Worm (Caenorhabditis elegans) whole organism, midembryonic: ENCODE data around the gene gipc-2.

Source experiments
- T22C8.4 ChIP-seq: fragments of 200-800 bp; sonication (Bioruptor generic); IDR thresholded peaks from 2 replicates; pipeline ENCODE4 v1.3.6; 2022; ENCODE audit warnings: missing genetic modification characterization, missing compliant biosample characterization
- cog-1 ChIP-seq: sonication (generic microtip); optimal IDR thresholded peaks from 2 replicates; lab custom pipeline; 2016; ENCODE audit warnings: missing genetic modification characterization, missing compliant biosample characterization
- flt-1 ChIP-seq: fragments of 200-800 bp; sonication (Bioruptor generic); IDR thresholded peaks from 2 replicates; pipeline ENCODE4 v1.3.6; 2022; ENCODE audit warnings: missing genetic modification characterization, missing compliant biosample characterization
- klf-2 ChIP-seq: fragments of 200-800 bp; sonication (Bioruptor generic); conservative IDR thresholded peaks from 2 replicates; pipeline ENCODE4 v1.3.6; 2022; ENCODE audit warnings: missing genetic modification reagents, missing genetic modification characterization, missing compliant biosample characterization
- med-1 ChIP-seq: sonication (generic microtip); optimal IDR thresholded peaks from 2 replicates; lab custom pipeline; 2017; ENCODE audit warnings: missing genetic modification characterization, mild to moderate bottlenecking, missing compliant biosample characterization, antibody characterized with exemption, missing genetic modification reagents; ENCODE audit not compliant: insufficient read depth
- ref-1 ChIP-seq: fragments of 200-800 bp; sonication (Bioruptor generic); conservative IDR thresholded peaks from 2 replicates; pipeline ENCODE4 v1.3.6; 2022; ENCODE audit warnings: missing genetic modification reagents, missing genetic modification characterization, missing compliant biosample characterization
- tab-1 ChIP-seq: fragments of 200-800 bp; sonication (Bioruptor generic); IDR thresholded peaks from 2 replicates; pipeline ENCODE4 v1.3.6; 2022; ENCODE audit warnings: missing genetic modification characterization, missing compliant biosample characterization
- ztf-23 ChIP-seq: fragments of 200-800 bp; sonication (Bioruptor generic); IDR thresholded peaks from 2 replicates; pipeline ENCODE4 v1.3.6; 2022; ENCODE audit warnings: missing genetic modification reagents, missing genetic modification characterization, missing compliant biosample characterization
- ztf-29 ChIP-seq: fragments of 200-800 bp; sonication (Bioruptor generic); IDR thresholded peaks from 2 replicates; pipeline ENCODE4 v1.3.6; 2022; ENCODE audit warnings: missing genetic modification reagents, missing genetic modification characterization, missing compliant biosample characterization

The gipc-2 gene

ce11 chrIV:10062728-10063127 is 35.3 kb upstream of the gipc-2 start, which contains the start of gene ipla-7:
Gene ipla-7 (minus strand): TSS chrIV:10062849.
- TF ChIP-seq flt-1 (GFP tag; lab: Robert Waterston, UW) (no peak), med-1 (GFP tag; lab: Kevin White, UChicago) (no peak), ztf-23 (GFP tag; lab: Robert Waterston, UW) (no peak), ztf-29 (no peak), cog-1 (tag; lab: Kevin White, UChicago) (no peak), ref-1 (GFP tag; lab: Robert Waterston, UW) (no peak), T22C8.4 (GFP tag; lab: Robert Waterston, UW) (no peak), tab-1 (GFP tag; lab: Robert Waterston, UW) (no peak), klf-2 (GFP tag; lab: Robert Waterston, UW) (no peak)

DNA sequence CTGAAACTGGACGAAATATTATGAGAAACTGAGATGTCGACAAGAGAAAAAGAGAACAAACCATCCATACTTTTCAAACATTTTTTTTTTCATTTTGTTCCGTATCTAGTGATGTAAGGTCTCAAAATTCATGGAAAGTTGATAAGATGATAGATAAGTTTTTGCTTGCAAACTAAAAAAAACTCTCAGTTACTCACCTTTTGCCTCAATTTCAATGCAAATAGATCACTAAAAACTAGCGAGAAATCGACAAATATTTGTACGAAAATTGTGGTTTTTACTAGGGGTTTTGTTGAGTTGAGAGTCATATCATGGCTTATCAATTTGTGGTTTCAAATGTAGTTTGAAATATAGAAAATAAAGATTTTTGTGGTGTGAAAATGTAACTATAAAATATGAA is 33.3 kb upstream of the gipc-2 start:
- TF ChIP-seq tab-1 (GFP tag; lab: Robert Waterston, UW) (no peak), med-1 (GFP tag; lab: Kevin White, UChicago) (no peak), cog-1 (tag; lab: Kevin White, UChicago) (no peak), flt-1 (GFP tag; lab: Robert Waterston, UW) (no peak), ztf-29 (no peak), klf-2 (GFP tag; lab: Robert Waterston, UW) (no peak), ref-1 (GFP tag; lab: Robert Waterston, UW) (no peak)

ce11 chrIV:10059175-10059574 is 31.7 kb upstream of the gipc-2 start:
- no peak for TF ChIP-seq cog-1 (tag; lab: Kevin White, UChicago)
- TF ChIP-seq med-1 (GFP tag; lab: Kevin White, UChicago) = no peak
- TF ChIP-seq ztf-29 = no peak
- no peak for TF ChIP-seq ztf-23 (GFP tag; lab: Robert Waterston, UW)
- TF ChIP-seq ref-1 (GFP tag; lab: Robert Waterston, UW) = no peak
- TF ChIP-seq flt-1 (GFP tag; lab: Robert Waterston, UW) = no peak
- TF ChIP-seq klf-2 (GFP tag; lab: Robert Waterston, UW) = no peak
- TF ChIP-seq T22C8.4 (GFP tag; lab: Robert Waterston, UW) = no peak

DNA sequence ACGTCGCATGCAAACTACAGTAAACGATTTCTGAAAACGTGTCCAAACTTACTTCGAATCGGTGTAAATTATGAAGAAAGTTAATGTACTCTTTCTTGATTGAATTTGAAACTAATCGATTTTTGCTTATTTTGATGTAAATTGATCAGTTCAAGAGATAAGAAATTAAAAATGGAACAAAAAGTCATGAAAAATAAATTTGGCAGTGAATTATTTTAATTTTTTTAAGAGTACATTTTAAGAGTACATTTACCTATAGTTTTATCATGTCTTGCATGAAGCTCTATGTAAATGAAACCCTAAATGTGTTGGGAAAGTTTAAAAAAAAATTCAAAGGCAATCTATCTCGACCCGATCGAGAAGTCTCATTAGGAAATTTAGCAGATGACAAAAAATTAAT is 28.7 kb upstream of the gipc-2 start, which contains the start of gene T04B2.7:
TSS of gene T04B2.7 (minus strand) at position 101 of the 400 bp plus-strand sequence.
- TF ChIP-seq klf-2 (GFP tag; lab: Robert Waterston, UW) (no peak), cog-1 (tag; lab: Kevin White, UChicago) (no peak), ref-1 (GFP tag; lab: Robert Waterston, UW) (no peak), ztf-29 (no peak), T22C8.4 (GFP tag; lab: Robert Waterston, UW) (no peak), tab-1 (GFP tag; lab: Robert Waterston, UW) (no peak), flt-1 (GFP tag; lab: Robert Waterston, UW) (no peak), med-1 (GFP tag; lab: Kevin White, UChicago) (no peak), ztf-23 (GFP tag; lab: Robert Waterston, UW) (no peak)

DNA sequence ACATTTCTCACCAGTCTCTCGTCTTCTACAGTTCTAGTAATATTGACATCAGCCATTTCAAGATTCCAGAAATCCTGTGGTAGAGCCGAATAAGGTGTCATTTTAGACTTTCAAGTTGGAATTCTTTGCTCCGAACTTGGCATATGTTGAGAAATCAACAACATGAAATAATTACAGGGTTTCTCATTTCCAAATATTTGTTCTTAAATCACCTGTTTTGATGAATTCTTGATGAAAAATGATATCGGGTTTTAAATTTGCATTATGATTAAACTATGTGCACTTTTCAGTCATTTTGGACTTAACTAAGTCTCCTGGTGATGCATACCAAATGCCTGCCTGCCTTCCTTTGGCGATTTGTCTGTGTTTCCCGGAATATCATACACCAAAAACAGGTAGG is 26.1 kb upstream of the gipc-2 start, which contains the start of gene srv-12:
TSS of gene srv-12 (minus strand) at position 101 of the 400 bp plus-strand sequence.
- TF ChIP-seq cog-1 (tag; lab: Kevin White, UChicago) = no peak
- no peak for TF ChIP-seq med-1 (GFP tag; lab: Kevin White, UChicago)
- no peak for TF ChIP-seq klf-2 (GFP tag; lab: Robert Waterston, UW)
- TF ChIP-seq tab-1 (GFP tag; lab: Robert Waterston, UW) = no peak
- TF ChIP-seq T22C8.4 (GFP tag; lab: Robert Waterston, UW) = no peak
- TF ChIP-seq ref-1 (GFP tag; lab: Robert Waterston, UW) = no peak
- TF ChIP-seq ztf-23 (GFP tag; lab: Robert Waterston, UW) = no peak
- no peak for TF ChIP-seq ztf-29
- no peak for TF ChIP-seq flt-1 (GFP tag; lab: Robert Waterston, UW)

DNA sequence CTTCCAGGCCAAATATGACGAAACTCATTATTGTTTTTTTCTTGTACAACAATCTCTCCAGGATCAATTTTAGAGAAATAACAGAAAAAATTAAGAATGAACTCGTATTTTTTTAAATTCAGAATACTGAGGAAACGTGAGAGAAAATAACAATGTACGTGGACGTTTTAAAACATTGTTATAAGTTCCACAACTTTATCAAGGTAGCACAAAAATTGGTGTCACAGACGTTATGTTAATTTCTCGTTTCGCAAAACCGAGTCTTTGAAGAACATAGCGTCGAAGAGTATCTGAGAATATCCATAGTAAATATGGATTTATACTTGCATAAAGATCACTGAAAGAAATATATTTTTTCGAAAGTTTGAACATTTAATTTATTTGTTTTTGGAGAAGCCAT is 23.6 kb upstream of the gipc-2 start, which contains the start of gene T04B2.8:
TSS of gene T04B2.8 (minus strand) at position 101 of the 400 bp plus-strand sequence.
- no peak for TF ChIP-seq klf-2 (GFP tag; lab: Robert Waterston, UW)
- TF ChIP-seq ztf-29 = no peak
- no peak for TF ChIP-seq cog-1 (tag; lab: Kevin White, UChicago)
- no peak for TF ChIP-seq tab-1 (GFP tag; lab: Robert Waterston, UW)
- no peak for TF ChIP-seq med-1 (GFP tag; lab: Kevin White, UChicago)
- no peak for TF ChIP-seq ref-1 (GFP tag; lab: Robert Waterston, UW)
- TF ChIP-seq T22C8.4 (GFP tag; lab: Robert Waterston, UW) = no peak
- TF ChIP-seq ztf-23 (GFP tag; lab: Robert Waterston, UW) = no peak

ce11 chrIV:10048268-10048667 is 20.8 kb upstream of the gipc-2 start:
- no peak for TF ChIP-seq ztf-23 (GFP tag; lab: Robert Waterston, UW)
- no peak for TF ChIP-seq cog-1 (tag; lab: Kevin White, UChicago)
- no peak for TF ChIP-seq tab-1 (GFP tag; lab: Robert Waterston, UW)
- no peak for TF ChIP-seq med-1 (GFP tag; lab: Kevin White, UChicago)
- no peak for TF ChIP-seq klf-2 (GFP tag; lab: Robert Waterston, UW)
- no peak for TF ChIP-seq T22C8.4 (GFP tag; lab: Robert Waterston, UW)
- TF ChIP-seq ref-1 (GFP tag; lab: Robert Waterston, UW) = no peak
- no peak for TF ChIP-seq flt-1 (GFP tag; lab: Robert Waterston, UW)
- TF ChIP-seq ztf-29 = no peak

DNA sequence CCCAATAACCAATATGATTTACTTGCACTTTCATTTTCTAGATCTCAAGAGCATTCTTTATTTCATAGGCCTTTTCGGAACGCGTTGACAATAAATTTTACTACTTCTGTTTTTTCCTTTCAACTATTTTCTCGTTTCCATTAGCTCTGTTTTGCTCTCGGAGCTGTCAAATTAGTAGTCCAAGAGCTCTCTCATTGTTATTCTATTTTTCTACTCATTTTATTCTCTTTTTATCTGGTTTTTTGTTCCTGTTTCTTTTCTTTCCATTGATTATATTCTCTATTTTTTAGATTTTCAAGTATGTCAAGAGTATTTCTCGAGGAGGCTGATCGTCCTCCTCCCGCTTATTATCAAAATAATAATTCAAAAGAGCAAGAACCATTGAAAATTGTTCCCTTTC is 19.6 kb upstream of the gipc-2 start, which contains the start of gene T04B2.3:
TSS of gene T04B2.3 (plus strand) at position 301 of the 400 bp plus-strand sequence.
- TF ChIP-seq tab-1 (GFP tag; lab: Robert Waterston, UW) = no peak
- TF ChIP-seq med-1 (GFP tag; lab: Kevin White, UChicago) = no peak
- TF ChIP-seq ztf-29 = no peak
- TF ChIP-seq klf-2 (GFP tag; lab: Robert Waterston, UW) = no peak
- TF ChIP-seq flt-1 (GFP tag; lab: Robert Waterston, UW) = no peak
- no peak for TF ChIP-seq ref-1 (GFP tag; lab: Robert Waterston, UW)
- TF ChIP-seq cog-1 (tag; lab: Kevin White, UChicago) = no peak

DNA sequence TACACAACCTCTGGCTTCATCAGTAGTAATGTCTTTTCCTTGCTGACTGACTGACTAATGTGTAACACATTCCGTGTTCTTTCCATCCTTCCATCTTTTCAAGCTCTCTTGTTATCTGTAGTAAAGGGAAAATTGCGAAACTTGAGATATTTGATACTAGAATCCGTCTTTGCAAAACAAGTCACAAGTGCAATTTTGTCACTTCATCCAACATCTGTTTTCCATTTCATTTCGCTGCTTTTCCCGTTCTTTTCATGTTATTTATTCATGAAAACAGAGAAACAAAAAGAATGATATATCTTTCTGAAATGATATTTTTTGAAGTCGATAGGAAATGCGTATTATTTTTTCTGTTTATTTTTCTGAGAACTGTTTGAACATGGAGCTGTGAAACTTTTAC is 18.5 kb upstream of the gipc-2 start:
- TF ChIP-seq ztf-23 (GFP tag; lab: Robert Waterston, UW) (no peak), tab-1 (GFP tag; lab: Robert Waterston, UW) (no peak), ztf-29 (no peak), flt-1 (GFP tag; lab: Robert Waterston, UW) (no peak), klf-2 (GFP tag; lab: Robert Waterston, UW) (no peak), med-1 (GFP tag; lab: Kevin White, UChicago) (no peak), T22C8.4 (GFP tag; lab: Robert Waterston, UW) (no peak), cog-1 (tag; lab: Kevin White, UChicago) (no peak), ref-1 (GFP tag; lab: Robert Waterston, UW) (no peak)
